Worm (Caenorhabditis elegans): ENCODE data around the gene nlp-41.

Gene nlp-41

ce11 chrII:14522037-14522436 is 28.7 kb upstream of the nlp-41 start, which contains the start of gene btb-19:
Gene btb-19, minus strand, starts transcription at chrII:14522137.
- no peak for TF ChIP-seq pes-1 (GFP tag; IDR thresholded peaks at IDR 0.05)
- TF ChIP-seq aly-1 (tag; optimal IDR thresholded peaks at IDR 0.05), result no peak
- no peak for TF ChIP-seq hmg-4 (GFP tag; optimal IDR thresholded peaks at IDR 0.05)
- TF ChIP-seq tbx-37 (GFP tag; conservative IDR thresholded peaks at IDR 0.05), result no peak
- TF ChIP-seq hmbx-1 (tag; optimal IDR thresholded peaks at IDR 0.05), result no peak
- no peak for TF ChIP-seq F13C5.2 (tag; optimal IDR thresholded peaks at IDR 0.05)
- no peak for TF ChIP-seq tra-4 (tag; optimal IDR thresholded peaks at IDR 0.05)
- no peak for TF ChIP-seq sea-1 (GFP tag; conservative IDR thresholded peaks at IDR 0.05)

ce11 chrII:14523070-14523572 is 27.6 kb upstream of the nlp-41 start, which contains the start of gene btb-20:
Gene btb-20, minus strand, starts transcription at chrII:14523522.
- TF ChIP-seq ama-1 (optimal IDR thresholded peaks at IDR 0.05), result no peak
- TF ChIP-seq scrt-1 (GFP tag; IDR thresholded peaks at IDR 0.05), result no peak
- no peak for TF ChIP-seq tbx-11 (GFP tag; IDR thresholded peaks at IDR 0.05)
- no peak for TF ChIP-seq ceh-13 (GFP tag; optimal IDR thresholded peaks at IDR 0.05)
- TF ChIP-seq sea-1 (GFP tag; conservative IDR thresholded peaks at IDR 0.05), result no peak
- no peak for TF ChIP-seq aly-1 (tag; optimal IDR thresholded peaks at IDR 0.05)
- TF ChIP-seq flt-1 (GFP tag; IDR thresholded peaks at IDR 0.05), result no peak
- TF ChIP-seq ets-7 (tag; optimal IDR thresholded peaks at IDR 0.05), result no peak
- no peak for TF ChIP-seq B0310.2 (tag; optimal IDR thresholded peaks at IDR 0.05)
- no peak for TF ChIP-seq hmbx-1 (tag; optimal IDR thresholded peaks at IDR 0.05)
- TF ChIP-seq hnd-1 (tag; optimal IDR thresholded peaks at IDR 0.05), result no peak
- no peak for TF ChIP-seq F13C5.2 (tag; optimal IDR thresholded peaks at IDR 0.05)
- TF ChIP-seq ceh-36 (tag; optimal IDR thresholded peaks at IDR 0.05), result no peak
- TF ChIP-seq tbx-37 (GFP tag; conservative IDR thresholded peaks at IDR 0.05), result no peak
- no peak for TF ChIP-seq tra-4 (tag; optimal IDR thresholded peaks at IDR 0.05)
- no peak for TF ChIP-seq hmg-4 (GFP tag; optimal IDR thresholded peaks at IDR 0.05)
- TF ChIP-seq pes-1 (GFP tag; IDR thresholded peaks at IDR 0.05), result no peak

- TF ChIP-seq F13C5.2 (tag; optimal IDR thresholded peaks at IDR 0.05), result no peak
- TF ChIP-seq tra-4 (tag; optimal IDR thresholded peaks at IDR 0.05), result no peak
- TF ChIP-seq ama-1 (optimal IDR thresholded peaks at IDR 0.05), result no peak
These were observed 27.0 kb upstream of the nlp-41 start, which contains the start of gene pot-2 for ce11 chrII:14523645-14524223. Gene pot-2, plus strand, starts transcription at chrII:14524173.

ce11 chrII:14525013-14525412 is 25.7 kb upstream of the nlp-41 start, which contains the start of gene F57C2.4:
Gene F57C2.4, plus strand, starts transcription at chrII:14525313.
- TF ChIP-seq hmbx-1 (tag; optimal IDR thresholded peaks at IDR 0.05) (no peak), ets-7 (tag; optimal IDR thresholded peaks at IDR 0.05) (no peak), ceh-13 (GFP tag; optimal IDR thresholded peaks at IDR 0.05) (no peak), aly-1 (tag; optimal IDR thresholded peaks at IDR 0.05) (no peak), tra-4 (tag; optimal IDR thresholded peaks at IDR 0.05) (no peak), hmg-4 (GFP tag; optimal IDR thresholded peaks at IDR 0.05) (no peak), B0310.2 (tag; optimal IDR thresholded peaks at IDR 0.05) (no peak), F13C5.2 (tag; optimal IDR thresholded peaks at IDR 0.05) (no peak), tbx-11 (GFP tag; IDR thresholded peaks at IDR 0.05) (no peak), scrt-1 (GFP tag; IDR thresholded peaks at IDR 0.05) (no peak), tbx-37 (GFP tag; conservative IDR thresholded peaks at IDR 0.05) (no peak), hnd-1 (tag; optimal IDR thresholded peaks at IDR 0.05) (no peak), sea-1 (GFP tag; conservative IDR thresholded peaks at IDR 0.05) (no peak), ceh-36 (tag; optimal IDR thresholded peaks at IDR 0.05) (no peak), flt-1 (GFP tag; IDR thresholded peaks at IDR 0.05) (no peak), ama-1 (optimal IDR thresholded peaks at IDR 0.05) (no peak), pes-1 (GFP tag; IDR thresholded peaks at IDR 0.05) (no peak)

- TF ChIP-seq scrt-1 (GFP tag; IDR thresholded peaks at IDR 0.05) (no peak), ama-1 (optimal IDR thresholded peaks at IDR 0.05) (no peak), pes-1 (GFP tag; IDR thresholded peaks at IDR 0.05) (no peak), aly-1 (tag; optimal IDR thresholded peaks at IDR 0.05) (no peak), hmg-4 (GFP tag; optimal IDR thresholded peaks at IDR 0.05) (no peak), tbx-11 (GFP tag; IDR thresholded peaks at IDR 0.05) (no peak), hmbx-1 (tag; optimal IDR thresholded peaks at IDR 0.05) (no peak), tra-4 (tag; optimal IDR thresholded peaks at IDR 0.05) (no peak), F13C5.2 (tag; optimal IDR thresholded peaks at IDR 0.05) (no peak), flt-1 (GFP tag; IDR thresholded peaks at IDR 0.05) (no peak), ceh-36 (tag; optimal IDR thresholded peaks at IDR 0.05) (no peak)
These were observed 23.6 kb upstream of the nlp-41 start for ce11 chrII:14527104-14527503.

- TF ChIP-seq hmbx-1 (tag; optimal IDR thresholded peaks at IDR 0.05) (no peak), tbx-11 (GFP tag; IDR thresholded peaks at IDR 0.05) (no peak), pes-1 (GFP tag; IDR thresholded peaks at IDR 0.05) (peak; percentile 65), tbx-37 (GFP tag; conservative IDR thresholded peaks at IDR 0.05) (0 out of 2 replicates have a peak, but pooled peaks have one; percentile 41), hnd-1 (tag; optimal IDR thresholded peaks at IDR 0.05) (peak; percentile 19), hmg-4 (GFP tag; optimal IDR thresholded peaks at IDR 0.05) (no peak), tra-4 (tag; optimal IDR thresholded peaks at IDR 0.05) (peak; percentile 18), flt-1 (GFP tag; IDR thresholded peaks at IDR 0.05) (no peak), ceh-36 (tag; optimal IDR thresholded peaks at IDR 0.05) (no peak), aly-1 (tag; optimal IDR thresholded peaks at IDR 0.05) (no peak), sea-1 (GFP tag; conservative IDR thresholded peaks at IDR 0.05) (peak; percentile 41; the same call in 1 of the 2 replicates), ceh-13 (GFP tag; optimal IDR thresholded peaks at IDR 0.05) (peak; percentile 38), F13C5.2 (tag; optimal IDR thresholded peaks at IDR 0.05) (peak; percentile 45), scrt-1 (GFP tag; IDR thresholded peaks at IDR 0.05) (0 out of 2 replicates have a peak, but pooled peaks have one; percentile 18), ama-1 (optimal IDR thresholded peaks at IDR 0.05) (no peak), ets-7 (tag; optimal IDR thresholded peaks at IDR 0.05) (peak; percentile 67), B0310.2 (tag; optimal IDR thresholded peaks at IDR 0.05) (no peak)
These were observed 22.4 kb upstream of the nlp-41 start, which contains the start of the genes F57C2.5 and spat-1 for ce11 chrII:14528233-14528802. Gene F57C2.5, minus strand, starts transcription at chrII:14528239. Gene spat-1, plus strand, starts transcription at chrII:14528752.

ce11 chrII:14534000-14534399 is 16.7 kb upstream of the nlp-41 start, which contains the start of gene C04H5.1:
Gene C04H5.1, plus strand, starts transcription at chrII:14534300.
- no peak for TF ChIP-seq aly-1 (tag; optimal IDR thresholded peaks at IDR 0.05)
- no peak for TF ChIP-seq ceh-13 (GFP tag; optimal IDR thresholded peaks at IDR 0.05)
- TF ChIP-seq sea-1 (GFP tag; conservative IDR thresholded peaks at IDR 0.05), result no peak
- TF ChIP-seq flt-1 (GFP tag; IDR thresholded peaks at IDR 0.05), result no peak
- TF ChIP-seq pes-1 (GFP tag; IDR thresholded peaks at IDR 0.05), result no peak
- TF ChIP-seq hmg-4 (GFP tag; optimal IDR thresholded peaks at IDR 0.05), result no peak
- no peak for TF ChIP-seq hmbx-1 (tag; optimal IDR thresholded peaks at IDR 0.05)
- no peak for TF ChIP-seq tbx-11 (GFP tag; IDR thresholded peaks at IDR 0.05)
- TF ChIP-seq ceh-36 (tag; optimal IDR thresholded peaks at IDR 0.05), result no peak
- TF ChIP-seq scrt-1 (GFP tag; IDR thresholded peaks at IDR 0.05), result no peak
- no peak for TF ChIP-seq F13C5.2 (tag; optimal IDR thresholded peaks at IDR 0.05)
- TF ChIP-seq ets-7 (tag; optimal IDR thresholded peaks at IDR 0.05), result no peak
- TF ChIP-seq hnd-1 (tag; optimal IDR thresholded peaks at IDR 0.05), result no peak
- TF ChIP-seq B0310.2 (tag; optimal IDR thresholded peaks at IDR 0.05), result no peak
- TF ChIP-seq tra-4 (tag; optimal IDR thresholded peaks at IDR 0.05), result no peak
- TF ChIP-seq ama-1 (optimal IDR thresholded peaks at IDR 0.05), result no peak
- TF ChIP-seq tbx-37 (GFP tag; conservative IDR thresholded peaks at IDR 0.05), result no peak
